Worm (Caenorhabditis elegans) whole organism, early embryonic: ENCODE results near the gene nlp-32.

ENCODE experiments used
- B0310.2 ChIP-seq: sonication (generic microtip); optimal IDR thresholded peaks from 2 replicates; lab custom pipeline; 2016; ENCODE audit warnings: mild to moderate bottlenecking, missing genetic modification characterization, missing compliant biosample characterization
- F13C5.2 ChIP-seq: sonication (generic microtip); optimal IDR thresholded peaks from 2 replicates; lab custom pipeline; 2017; ENCODE audit warnings: mild to moderate bottlenecking, missing genetic modification characterization, inconsistent platforms, missing compliant biosample characterization
- ama-1 ChIP-seq: fragments of 150-350 bp; optimal IDR thresholded peaks from 2 replicates; lab custom pipeline; 2014
- ceh-36 ChIP-seq: sonication (generic microtip); optimal IDR thresholded peaks from 2 replicates; lab custom pipeline; 2016; ENCODE audit warnings: missing genetic modification characterization, inconsistent platforms, missing compliant biosample characterization
- ets-7 ChIP-seq: sonication (generic microtip); optimal IDR thresholded peaks from 2 replicates; lab custom pipeline; 2016; ENCODE audit warnings: missing genotype, missing genetic modification characterization, missing compliant biosample characterization
- flt-1 ChIP-seq: fragments of 200-800 bp; sonication (Bioruptor generic); IDR thresholded peaks from 2 replicates; pipeline ENCODE4 v1.3.6; 2022; ENCODE audit warnings: missing genetic modification characterization, missing compliant biosample characterization
- hmbx-1 ChIP-seq: sonication (generic microtip); optimal IDR thresholded peaks from 2 replicates; lab custom pipeline; 2016; ENCODE audit warnings: mild to moderate bottlenecking, missing genetic modification characterization, missing compliant biosample characterization
- hnd-1 ChIP-seq: sonication (generic microtip); optimal IDR thresholded peaks from 2 replicates; lab custom pipeline; 2016; ENCODE audit warnings: missing genetic modification characterization, missing compliant biosample characterization
- tbx-11 ChIP-seq: fragments of 200-800 bp; sonication (Bioruptor generic); IDR thresholded peaks from 2 replicates; pipeline ENCODE4 v1.3.6; 2022; ENCODE audit warnings: missing genetic modification characterization, missing compliant biosample characterization
- tbx-37 ChIP-seq: fragments of 200-800 bp; sonication (Bioruptor generic); conservative IDR thresholded peaks from 2 replicates; pipeline ENCODE4 v1.3.6; 2022; ENCODE audit warnings: missing genetic modification reagents, missing genetic modification characterization, missing compliant biosample characterization
- tra-4 ChIP-seq: sonication (generic microtip); optimal IDR thresholded peaks from 2 replicates; lab custom pipeline; 2017; ENCODE audit warnings: missing genetic modification characterization, missing compliant biosample characterization

- no peak for TF ChIP-seq ama-1 (lab: Kevin White, UChicago)
- TF ChIP-seq flt-1 (GFP tag; lab: Robert Waterston, UW) = no peak
- no peak for TF ChIP-seq B0310.2 (tag; lab: Kevin White, UChicago)
- no peak for TF ChIP-seq F13C5.2 (tag; lab: Kevin White, UChicago)
- no peak for TF ChIP-seq ceh-36 (tag; lab: Kevin White, UChicago)
- no peak for TF ChIP-seq hmbx-1 (tag; lab: Kevin White, UChicago)
- TF ChIP-seq hnd-1 (tag; lab: Kevin White, UChicago) = no peak
- TF ChIP-seq tbx-11 = no peak
- no peak for TF ChIP-seq tra-4 (tag; lab: Kevin White, UChicago)
- TF ChIP-seq ets-7 = no peak
- no peak for TF ChIP-seq tbx-37
Observed at ce11 chrIII:532152-532551, 45.8 kb upstream of the nlp-32 start.
